Worm (Caenorhabditis elegans) whole organism, L4 larva: ENCODE results near the gene mrps-34.

Experiments used
- F26F4.8 ChIP-seq: fragments of 200-800 bp; sonication (Bioruptor generic); conservative IDR thresholded peaks from 2 replicates; pipeline ENCODE4 v1.3.6; 2022; ENCODE audit warnings: missing genetic modification characterization, missing compliant biosample characterization
- ZK337.2 ChIP-seq: fragments of 200-800 bp; sonication (Bioruptor generic); IDR thresholded peaks from 2 replicates; pipeline ENCODE4 v1.3.6; 2022; ENCODE audit warnings: missing genetic modification reagents, missing genetic modification characterization, missing compliant biosample characterization
- attf-4 ChIP-seq: sonication (generic microtip); optimal IDR thresholded peaks from 3 replicates; lab custom pipeline; 2017; ENCODE audit warnings: missing biosample characterization, missing genetic modification characterization
- ceh-20 ChIP-seq: fragments of 200-800 bp; sonication (Bioruptor generic); IDR thresholded peaks from 2 replicates; pipeline ENCODE4 v1.3.6; 2022; ENCODE audit warnings: missing genetic modification reagents, missing genetic modification characterization, missing compliant biosample characterization
- ceh-28 ChIP-seq: fragments of 150-350 bp; optimal IDR thresholded peaks from 2 replicates; lab custom pipeline; 2014; ENCODE audit warnings: missing biosample characterization, missing genetic modification reagents, missing genetic modification characterization
- ceh-32 ChIP-seq: sonication (generic microtip); optimal IDR thresholded peaks from 2 replicates; lab custom pipeline; 2016; ENCODE audit warnings: mild to moderate bottlenecking, missing genetic modification characterization, missing compliant biosample characterization; ENCODE audit not compliant: poor library complexity
- ces-1 ChIP-seq: fragments of 150-350 bp; sonication (generic microtip); optimal IDR thresholded peaks from 4 replicates; lab custom pipeline; 2014; ENCODE audit warnings: missing biosample characterization, missing genetic modification reagents, missing genetic modification characterization
- cey-2 ChIP-seq: sonication (generic microtip); optimal IDR thresholded peaks from 3 replicates; lab custom pipeline; 2017; ENCODE audit warnings: missing genetic modification characterization, mild to moderate bottlenecking, missing compliant biosample characterization, antibody characterized with exemption, borderline replicate concordance; ENCODE audit not compliant: insufficient read depth
- ctbp-1 ChIP-seq: fragments of 200-800 bp; sonication (Bioruptor generic); IDR thresholded peaks from 2 replicates; pipeline ENCODE4 v1.3.6; 2022; ENCODE audit warnings: missing genetic modification reagents, missing genetic modification characterization, missing compliant biosample characterization
- dmd-6 ChIP-seq: fragments of 200-800 bp; sonication (Bioruptor generic); IDR thresholded peaks from 2 replicates; pipeline ENCODE4 v1.3.6; 2022; ENCODE audit warnings: missing genetic modification reagents, missing genetic modification characterization, missing compliant biosample characterization
- dmd-9 ChIP-seq: fragments of 200-800 bp; sonication (Bioruptor generic); IDR thresholded peaks from 2 replicates; pipeline ENCODE4 v1.3.6; 2022; ENCODE audit warnings: missing genetic modification reagents, missing genetic modification characterization, missing compliant biosample characterization
- dpl-1 ChIP-seq: fragments of 150-350 bp; optimal IDR thresholded peaks from 2 replicates; lab custom pipeline; 2014; ENCODE audit warnings: missing biosample characterization, missing genetic modification reagents, missing genetic modification characterization
- fkh-10 ChIP-seq: fragments of 150-350 bp; optimal IDR thresholded peaks from 2 replicates; lab custom pipeline; 2014; ENCODE audit warnings: missing biosample characterization, missing genetic modification reagents, missing genetic modification characterization
- hif-1 ChIP-seq, 2 experiments: sonication (generic microtip); optimal IDR thresholded peaks; 2 replicates each; lab custom pipeline; 2016 to 2017; ENCODE audit warnings: missing compliant biosample characterization in 2 of 2, missing genetic modification characterization in 2 of 2, missing genetic modification reagents in 2 of 2, missing genotype in 2 of 2, mild to moderate bottlenecking in 1 of 2
- hlh-11 ChIP-seq: fragments of 200-800 bp; sonication (Bioruptor generic); optimal IDR thresholded peaks from 2 replicates; lab custom pipeline; 2018; ENCODE audit warnings: mild to moderate bottlenecking, missing genetic modification characterization, missing compliant biosample characterization
- hlh-30 ChIP-seq: sonication (generic microtip); optimal IDR thresholded peaks from 2 replicates; lab custom pipeline; 2017; ENCODE audit warnings: antibody characterized with exemption, mild to moderate bottlenecking, missing genetic modification characterization, missing compliant biosample characterization; ENCODE audit not compliant: insufficient read depth
- hmg-1.1 ChIP-seq: fragments of 200-800 bp; sonication (Bioruptor generic); IDR thresholded peaks from 2 replicates; pipeline ENCODE4 v1.3.6; 2022; ENCODE audit warnings: missing genetic modification reagents, missing genetic modification characterization, missing compliant biosample characterization
- jun-1 ChIP-seq: fragments of 150-350 bp; optimal IDR thresholded peaks from 2 replicates; lab custom pipeline; 2014; ENCODE audit warnings: missing biosample characterization, missing genetic modification reagents, missing genetic modification characterization
- lim-7 ChIP-seq: fragments of 200-800 bp; sonication (Bioruptor generic); IDR thresholded peaks from 2 replicates; pipeline ENCODE4 v1.3.6; 2022; ENCODE audit warnings: missing genetic modification characterization, missing compliant biosample characterization
- lin-13 ChIP-seq: fragments of 150-350 bp; optimal IDR thresholded peaks from 2 replicates; lab custom pipeline; 2014; ENCODE audit warnings: missing biosample characterization, missing genetic modification reagents, missing genetic modification characterization
- lin-38 ChIP-seq: fragments of 200-800 bp; sonication (Bioruptor generic); IDR thresholded peaks from 2 replicates; pipeline ENCODE4 v1.3.6; 2022; ENCODE audit warnings: missing genetic modification reagents, missing genetic modification characterization, missing compliant biosample characterization
- mes-2 ChIP-seq: sonication (generic microtip); optimal IDR thresholded peaks from 2 replicates; lab custom pipeline; 2016; ENCODE audit warnings: missing genotype, mild to moderate bottlenecking, missing genetic modification characterization, missing compliant biosample characterization; ENCODE audit not compliant: poor library complexity, severe bottlenecking
- nhr-102 ChIP-seq: sonication (generic microtip); optimal IDR thresholded peaks from 2 replicates; lab custom pipeline; 2016; ENCODE audit warnings: mild to moderate bottlenecking, missing genetic modification characterization, moderate library complexity, missing compliant biosample characterization
- nhr-25 ChIP-seq: sonication (generic microtip); optimal IDR thresholded peaks from 2 replicates; lab custom pipeline; 2017; ENCODE audit warnings: missing genetic modification characterization, mild to moderate bottlenecking, missing compliant biosample characterization, antibody characterized with exemption, moderate library complexity, borderline replicate concordance; ENCODE audit not compliant: insufficient read depth
- nhr-6 ChIP-seq: fragments of 150-350 bp; optimal IDR thresholded peaks from 2 replicates; lab custom pipeline; 2014; ENCODE audit warnings: missing biosample characterization, missing genetic modification characterization
- pha-4 ChIP-seq, 2 experiments: fragments of 150-350 bp in 1 of 2; fragments of 200-800 bp in 1 of 2; sonication (Bioruptor generic) in 1 of 2; IDR thresholded peaks in 1 of 2; optimal IDR thresholded peaks in 1 of 2; 2 replicates each; pipeline versions ENCODE4 v1.3.6 to Lab custom; 2014 to 2022; ENCODE audit warnings: missing genetic modification characterization in 2 of 2, missing genetic modification reagents in 2 of 2, missing biosample characterization in 1 of 2, missing compliant biosample characterization in 1 of 2
- php-3 ChIP-seq: fragments of 200-800 bp; sonication (Bioruptor generic); IDR thresholded peaks from 2 replicates; pipeline ENCODE4 v1.3.6; 2022; ENCODE audit warnings: missing genetic modification reagents, missing genetic modification characterization, missing compliant biosample characterization
- rbr-2 ChIP-seq: sonication (generic microtip); optimal IDR thresholded peaks from 2 replicates; lab custom pipeline; 2016; ENCODE audit warnings: missing genotype, missing genetic modification characterization, missing compliant biosample characterization
- set-16 ChIP-seq: fragments of 200-800 bp; sonication (Bioruptor generic); IDR thresholded peaks from 2 replicates; pipeline ENCODE4 v1.3.6; 2022; ENCODE audit warnings: missing genetic modification reagents, missing genetic modification characterization, missing compliant biosample characterization
- tag-97 ChIP-seq: fragments of 200-800 bp; sonication (Bioruptor generic); IDR thresholded peaks from 2 replicates; pipeline ENCODE4 v1.3.6; 2022; ENCODE audit warnings: missing genetic modification characterization, missing compliant biosample characterization
- unc-62 ChIP-seq, 3 experiments: fragments of 150-350 bp in 1 of 3; sonication (generic microtip); optimal IDR thresholded peaks in 2 of 3; peaks in 1 of 3; 1 replicate in 1 of 3; 2 replicates in 2 of 3; lab custom pipeline; 2014 to 2017; ENCODE audit warnings: missing biosample characterization in 3 of 3, missing genetic modification characterization in 3 of 3, missing genetic modification reagents in 3 of 3, missing genotype in 1 of 3
- vab-7 ChIP-seq: fragments of 200-800 bp; sonication (Bioruptor generic); IDR thresholded peaks from 2 replicates; pipeline ENCODE4 v1.3.6; 2022; ENCODE audit warnings: missing genetic modification reagents, missing genetic modification characterization, missing compliant biosample characterization
- zfp-2 ChIP-seq: sonication (generic microtip); optimal IDR thresholded peaks from 2 replicates; lab custom pipeline; 2016; ENCODE audit warnings: mild to moderate bottlenecking, missing genetic modification characterization, missing compliant biosample characterization
- zip-11 ChIP-seq: fragments of 200-800 bp; sonication (Bioruptor generic); IDR thresholded peaks from 2 replicates; pipeline ENCODE4 v1.3.6; 2022; ENCODE audit warnings: missing genetic modification characterization, missing compliant biosample characterization
- ztf-11 ChIP-seq: fragments of 150-350 bp; optimal IDR thresholded peaks from 2 replicates; lab custom pipeline; 2014; ENCODE audit warnings: missing biosample characterization, missing genetic modification characterization

The mrps-34 gene

DNA sequence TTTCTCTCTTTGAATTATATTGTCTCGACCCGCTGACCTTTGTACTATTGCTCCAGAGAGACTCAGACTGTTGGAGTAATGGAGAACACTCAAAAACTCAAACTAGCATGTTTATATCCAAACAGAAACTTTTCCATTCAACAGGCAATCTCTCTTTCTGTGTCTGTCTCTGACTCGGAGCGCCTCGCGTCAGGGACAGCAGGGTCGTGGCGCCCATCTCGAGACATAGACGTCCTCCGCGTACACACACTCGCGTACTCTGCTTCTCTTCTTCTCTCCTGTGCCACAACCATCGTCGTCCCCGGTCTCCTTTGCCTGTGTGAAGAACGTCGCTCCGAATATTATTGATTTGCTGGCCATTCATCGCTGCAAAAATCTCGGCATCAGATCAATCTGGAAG lies 9.7 kb upstream of the mrps-34 start (continued):
- TF ChIP-seq jun-1: no peak
- TF ChIP-seq dmd-6 (GFP tag; lab: Robert Waterston, UW): peak; percentile 89
- no peak for TF ChIP-seq tag-97 (GFP tag; lab: Robert Waterston, UW)
- no peak for TF ChIP-seq cey-2 (tag; lab: Kevin White, UChicago)
- TF ChIP-seq hif-1 (tag; optimal IDR thresholded peaks at IDR 0.05; lab: Kevin White, UChicago): peak in 1 of 2 experiments; percentile 66
- TF ChIP-seq lin-38 (GFP tag; lab: Robert Waterston, UW): peak; percentile 51
- TF ChIP-seq vab-7 (GFP tag; lab: Robert Waterston, UW): 0 out of 2 replicates have a peak, but pooled peaks have one; percentile 31
- peak in 1 of 2 experiments; percentile 36 for TF ChIP-seq unc-62 (GFP tag; optimal IDR thresholded peaks at IDR 0.05 in 1 of 2; lab: Kevin White, UChicago)
- no peak for TF ChIP-seq unc-62 (tag; optimal IDR thresholded peaks at IDR 0.05; lab: Kevin White, UChicago)
- peak; percentile 42 for TF ChIP-seq nhr-6 (tag; lab: Kevin White, UChicago)
- no peak; the same call in 1 of the 2 replicates for TF ChIP-seq php-3 (GFP tag; lab: Robert Waterston, UW)
- no peak for TF ChIP-seq lim-7 (GFP tag; lab: Robert Waterston, UW)
- TF ChIP-seq ceh-32 (tag; lab: Kevin White, UChicago): no peak
- no peak for TF ChIP-seq zfp-2 (tag; lab: Kevin White, UChicago)
- peak; percentile 65; the same call in 1 of the 2 replicates for TF ChIP-seq ctbp-1 (GFP tag; lab: Robert Waterston, UW)
- TF ChIP-seq ztf-11 (tag; lab: Kevin White, UChicago): no peak
- TF ChIP-seq zip-11 (GFP tag; lab: Robert Waterston, UW): no peak
- TF ChIP-seq pha-4 (GFP tag; IDR thresholded peaks at IDR 0.05; lab: Robert Waterston, UW): peak; percentile 58
- no peak for TF ChIP-seq pha-4 (tag; optimal IDR thresholded peaks at IDR 0.05; lab: Kevin White, UChicago)
- peak; percentile 31 for TF ChIP-seq fkh-10 (GFP tag; lab: Kevin White, UChicago)
- TF ChIP-seq rbr-2 (tag; lab: Kevin White, UChicago): peak; percentile 72
- TF ChIP-seq nhr-102 (tag; lab: Kevin White, UChicago): no peak
- peak; percentile 93 for TF ChIP-seq hlh-30 (tag; lab: Kevin White, UChicago)
- no peak for TF ChIP-seq dmd-9 (GFP tag; lab: Robert Waterston, UW)
- TF ChIP-seq F26F4.8 (GFP tag; lab: Robert Waterston, UW): no peak
- TF ChIP-seq nhr-25 (tag; lab: Kevin White, UChicago): peak; percentile 64
- peak; percentile 74 for TF ChIP-seq set-16 (GFP tag; lab: Robert Waterston, UW)
- no peak for TF ChIP-seq ZK337.2 (GFP tag; lab: Robert Waterston, UW)
- TF ChIP-seq hmg-1.1 (GFP tag; lab: Robert Waterston, UW): peak; percentile 78
- TF ChIP-seq hlh-11 (tag; lab: Kevin White, UChicago): peak; percentile 95
- TF ChIP-seq mes-2: peak; percentile 56
- peak; percentile 38 for TF ChIP-seq ceh-28 (tag; lab: Kevin White, UChicago)

DNA sequence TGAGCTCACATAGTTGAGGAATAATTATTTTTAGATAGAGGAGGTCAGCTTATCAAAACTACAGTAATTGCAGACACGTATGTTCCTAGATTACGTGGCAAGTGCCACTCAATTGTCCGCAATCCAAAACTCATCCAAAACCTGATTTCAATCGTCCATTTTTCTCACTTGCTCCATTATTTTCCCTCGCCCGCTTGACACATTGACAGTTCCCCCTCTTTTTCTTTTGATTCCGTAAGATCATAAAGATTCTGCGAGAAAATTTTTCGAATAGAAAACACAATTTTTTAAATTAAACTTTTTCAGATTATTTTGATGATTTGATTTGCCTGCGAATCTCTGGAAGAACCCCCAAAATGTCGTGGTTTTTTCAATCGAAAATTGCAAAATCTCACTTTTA lies 6.5 kb upstream of the mrps-34 start, which contains the start of gene M88.4:
Gene M88.4 (plus strand): TSS at position 301 of the 400 bp plus-strand sequence.
- TF ChIP-seq unc-62 (GFP tag; optimal IDR thresholded peaks at IDR 0.05 in 1 of 2; lab: Kevin White, UChicago): peak in 1 of 2 experiments; percentile 2
- TF ChIP-seq unc-62 (tag; optimal IDR thresholded peaks at IDR 0.05; lab: Kevin White, UChicago): no peak
- no peak for TF ChIP-seq ces-1 (GFP tag; lab: Kevin White, UChicago)

DNA sequence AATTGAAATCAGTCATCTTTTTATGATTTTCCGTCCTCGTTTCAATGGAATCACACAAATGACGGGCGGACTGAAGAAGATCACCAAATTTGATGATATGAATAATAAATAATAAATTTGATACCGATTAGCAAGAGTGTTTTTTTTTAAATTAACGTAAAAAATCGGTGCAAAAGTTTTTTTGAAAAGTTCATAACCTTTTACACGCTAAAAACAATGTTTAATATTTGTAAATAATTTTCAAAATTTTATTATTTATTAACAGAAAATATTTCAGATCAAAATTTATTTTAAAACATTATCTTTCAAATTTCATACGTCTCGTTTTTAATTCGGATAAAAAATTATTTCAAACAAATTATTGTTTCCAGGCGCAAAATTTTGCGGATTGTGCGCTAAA lies 2.7 kb upstream of the mrps-34 start, which contains the start of gene M88.3:
Gene M88.3 (minus strand): TSS at position 101 of the 400 bp plus-strand sequence.
- TF ChIP-seq attf-4 (tag; lab: Kevin White, UChicago) (no peak), lin-13 (GFP tag; lab: Kevin White, UChicago) (no peak), dpl-1 (no peak), ceh-20 (GFP tag; lab: Robert Waterston, UW) (no peak)
- TF ChIP-seq, all 104 proteins: peak for 0
